Worm (Caenorhabditis elegans) whole organism, young adult: Measurements from ENCODE around the gene Y105C5A.1285.
"Not testable (repeated sequence)": the region's sequence is repeated elsewhere in the genome, so short reads cannot be mapped to it uniquely, and the experiment has no call there.

Source experiments
- let-526 ChIP-seq: fragments of 200-800 bp; sonication (Bioruptor generic); IDR thresholded peaks from 2 replicates; pipeline ENCODE4 v1.3.6; 2022; ENCODE audit warnings: missing genetic modification reagents, missing genetic modification characterization, missing compliant biosample characterization
- pha-4 ChIP-seq: fragments of 150-350 bp; sonication (generic microtip); optimal IDR thresholded peaks from 2 replicates; lab custom pipeline; 2014; ENCODE audit warnings: missing biosample characterization, missing genetic modification reagents, missing genetic modification characterization

- not testable (repeated sequence) for TF ChIP-seq let-526 (GFP tag; lab: Robert Waterston, UW); pha-4
Measured at ce11 chrIV:15703597-15704203, 48.5 kb upstream of the Y105C5A.1285 start.
